Fruit fly (Drosophila melanogaster): Measurements from ENCODE around the gene ihog.

DNA sequence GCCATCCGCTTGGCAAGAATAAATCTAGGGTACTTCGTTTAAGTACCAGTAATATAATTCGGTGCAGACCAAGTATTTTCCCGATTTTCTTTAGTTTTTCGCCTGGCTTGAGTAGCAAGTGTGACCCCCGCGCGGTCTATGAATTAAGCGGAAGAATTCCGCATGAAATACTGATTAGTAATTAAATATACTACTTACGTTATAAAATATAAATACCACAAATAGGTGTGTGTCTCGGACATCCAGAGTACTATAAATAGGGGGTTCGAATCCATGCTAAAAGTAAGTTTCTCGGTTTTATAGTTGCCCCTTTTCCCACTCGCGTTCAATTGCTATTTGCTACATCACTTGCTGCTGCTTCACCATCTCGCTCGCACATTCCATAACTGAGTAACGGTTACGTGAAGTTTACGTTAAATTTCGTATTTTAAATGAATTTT, 23.0 kb upstream of the ihog start, which contains the start of gene snRNP-U1-70K:
- no peak for TF ChIP-seq Gug (GFP tag; IDR thresholded peaks at IDR 0.05)
- no peak for TF ChIP-seq CG6808 (GFP tag; optimal IDR thresholded peaks at IDR 0.05)
- TF ChIP-seq Met (GFP tag; optimal IDR thresholded peaks at IDR 0.05), result no peak
- no peak for TF ChIP-seq CG6854 (GFP tag; optimal IDR thresholded peaks at IDR 0.05)
- TF ChIP-seq svp (GFP tag), result no peak
- no peak for TF ChIP-seq CG6792 (GFP tag; optimal IDR thresholded peaks at IDR 0.05)
- no peak for TF ChIP-seq Sox15 (GFP tag; optimal IDR thresholded peaks at IDR 0.05)
- no peak for TF ChIP-seq CG16779 (tag; optimal IDR thresholded peaks at IDR 0.05)
- no peak for TF ChIP-seq CG4318 (GFP tag; optimal IDR thresholded peaks at IDR 0.05)
- no peak for TF ChIP-seq OdsH (GFP tag; optimal IDR thresholded peaks at IDR 0.05)

Data from whole organism, prepupa.